Worm (Caenorhabditis elegans): Measurements from ENCODE around the gene abu-10.

- TF ChIP-seq lin-54 (GFP tag; optimal IDR thresholded peaks at IDR 0.05) (no peak), ama-1 (optimal IDR thresholded peaks at IDR 0.05) (no peak), ama-1 (GFP tag; optimal IDR thresholded peaks at IDR 0.05) (no peak), mel-28 (tag; optimal IDR thresholded peaks at IDR 0.05; ENCODE audit: borderline replicate concordance) (no peak), D2030.7 (GFP tag; IDR thresholded peaks at IDR 0.05) (no peak), sea-2 (GFP tag; IDR thresholded peaks at IDR 0.05) (no peak), snpc-1.3 (tag; optimal IDR thresholded peaks at IDR 0.05; ENCODE audit: insufficient read depth) (no peak), nfya-1 (tag; optimal IDR thresholded peaks at IDR 0.05; ENCODE audit: borderline replicate concordance, insufficient read depth) (no peak), ets-4 (GFP tag; optimal IDR thresholded peaks at IDR 0.05) (no peak), B0019.2 (GFP tag; conservative IDR thresholded peaks at IDR 0.05) (no peak), cebp-1 (GFP tag; IDR thresholded peaks at IDR 0.05) (no peak), cebp-1 (tag; optimal IDR thresholded peaks at IDR 0.05) (no peak), snpc-4 (GFP tag; optimal IDR thresholded peaks at IDR 0.05) (no peak), snpc-4 (tag; optimal IDR thresholded peaks at IDR 0.05) (no peak), unc-130 (GFP tag; optimal IDR thresholded peaks at IDR 0.05) (no peak), lin-40 (tag; optimal IDR thresholded peaks at IDR 0.05) (no peak)
Observed at ce11 chrX:3830872-3831271, 32.9 kb downstream of the abu-10 start.
